Fruit fly (Drosophila melanogaster) whole organism, embryonic: ENCODE data around the gene CG11891.
A peak's percentile ranks its signal among the peaks of the same experiment; 100 is the strongest.

Source experiments
- CG12071 ChIP-seq: fragments of 200-800 bp; sonication (Bioruptor generic); optimal IDR thresholded peaks from 3 replicates; lab custom pipeline; 2018; ENCODE audit warnings: missing biosample characterization, mild to moderate bottlenecking, missing genetic modification characterization
- CG13296 ChIP-seq: fragments of 200-800 bp; sonication (Bioruptor generic); optimal IDR thresholded peaks from 3 replicates; lab custom pipeline; 2018; ENCODE audit warnings: missing biosample characterization, mild to moderate bottlenecking, missing genetic modification characterization
- CG13894 ChIP-seq: fragments of 200-800 bp; sonication (Bioruptor generic); optimal IDR thresholded peaks from 3 replicates; lab custom pipeline; 2018; ENCODE audit warnings: missing biosample characterization, mild to moderate bottlenecking, missing genetic modification characterization, moderate library complexity
- CG14710 ChIP-seq: fragments of 200-800 bp; sonication (Bioruptor generic); optimal IDR thresholded peaks from 3 replicates; lab custom pipeline; 2019; ENCODE audit warnings: missing biosample characterization, mild to moderate bottlenecking, missing genetic modification characterization, moderate library complexity
- CG2678 ChIP-seq: fragments of 200-800 bp; sonication (Bioruptor generic); optimal IDR thresholded peaks from 3 replicates; lab custom pipeline; 2019; ENCODE audit warnings: missing biosample characterization, mild to moderate bottlenecking, missing genetic modification characterization, moderate library complexity
- CG2889 ChIP-seq: fragments of 200-800 bp; sonication (Bioruptor generic); IDR thresholded peaks from 3 replicates; pipeline ENCODE4 v1.3.6; 2022; ENCODE audit warnings: missing biosample characterization, missing genetic modification characterization
- CG3281 ChIP-seq: fragments of 200-800 bp; sonication (Bioruptor generic); optimal IDR thresholded peaks from 3 replicates; lab custom pipeline; 2017; ENCODE audit warnings: missing biosample characterization, mild to moderate bottlenecking, missing genetic modification characterization
- CG34376 ChIP-seq: fragments of 200-800 bp; sonication (Bioruptor generic); optimal IDR thresholded peaks from 2 replicates; lab custom pipeline; 2018; ENCODE audit warnings: missing biosample characterization, mild to moderate bottlenecking, missing genetic modification characterization
- CG3726 ChIP-seq: fragments of 200-800 bp; sonication (Bioruptor generic); IDR thresholded peaks from 3 replicates; pipeline ENCODE4, ENCODE4 v1.3.6; 2022; ENCODE audit warnings: missing biosample characterization, missing genetic modification characterization
- CG42726 ChIP-seq: fragments of 200-800 bp; sonication (Bioruptor generic); IDR thresholded peaks from 2 replicates; pipeline ENCODE4 v1.3.6; 2022; ENCODE audit warnings: missing biosample characterization, missing genetic modification characterization; ENCODE audit not compliant: partially characterized antibody
- CG4820 ChIP-seq: fragments of 200-800 bp; sonication (Bioruptor generic); optimal IDR thresholded peaks from 3 replicates; lab custom pipeline; 2016; ENCODE audit warnings: missing biosample characterization, missing genetic modification characterization
- CG9215 ChIP-seq: fragments of 200-800 bp; sonication (Bioruptor generic); IDR thresholded peaks from 2 replicates; pipeline ENCODE4 v1.3.6; 2022; ENCODE audit warnings: missing biosample characterization, missing genetic modification characterization
- D19B ChIP-seq: fragments of 200-800 bp; sonication (Bioruptor generic); optimal IDR thresholded peaks from 2 replicates; lab custom pipeline; 2017; ENCODE audit warnings: missing biosample characterization, mild to moderate bottlenecking, missing genetic modification characterization
- Eip74EF ChIP-seq, 2 experiments: fragments of 200-800 bp in 1 of 2; fragments of >200 bp in 1 of 2; sonication (Bioruptor generic) in 1 of 2; optimal IDR thresholded peaks; 2 replicates each; lab custom pipeline; 2017 to 2019; ENCODE audit warnings: missing biosample characterization in 2 of 2, missing genetic modification characterization in 2 of 2, mild to moderate bottlenecking in 1 of 2, moderate library complexity in 1 of 2
- GATAe ChIP-seq: fragments of 200-800 bp; sonication (Bioruptor generic); conservative IDR thresholded peaks from 2 replicates; pipeline ENCODE4 v1.3.6; 2022; ENCODE audit warnings: missing biosample characterization, missing genetic modification characterization
- Gug ChIP-seq: fragments of 200-800 bp; sonication (Bioruptor generic); IDR thresholded peaks from 4 replicates; pipeline ENCODE4 v1.3.6; 2022; ENCODE audit warnings: missing biosample characterization, missing genetic modification characterization
- Lim3 ChIP-seq: fragments of 200-800 bp; sonication (Bioruptor generic); IDR thresholded peaks from 2 replicates; pipeline ENCODE4 v1.3.6; 2022; ENCODE audit warnings: missing biosample characterization, missing genetic modification characterization
- Med ChIP-seq: fragments of 200-800 bp; sonication (Bioruptor generic); peaks from one replicate; lab custom pipeline; 2016; ENCODE audit warnings: missing biosample characterization, missing genetic modification characterization, mild to moderate bottlenecking, inconsistent platforms, moderate library complexity
- Myb ChIP-seq: fragments of 200-800 bp; sonication (Bioruptor generic); optimal IDR thresholded peaks from 2 replicates; lab custom pipeline; 2016; ENCODE audit warnings: missing biosample characterization, missing genetic modification characterization
- Oli ChIP-seq: fragments of 200-800 bp; sonication (Bioruptor generic); optimal IDR thresholded peaks from 2 replicates; lab custom pipeline; 2018; ENCODE audit warnings: missing biosample characterization, mild to moderate bottlenecking, missing genetic modification characterization, moderate library complexity
- Pdp1 ChIP-seq, 2 experiments: fragments of 200-800 bp; sonication (Bioruptor generic); optimal IDR thresholded peaks; 3 replicates each; lab custom pipeline; 2016; ENCODE audit warnings: missing biosample characterization in 2 of 2, missing genetic modification characterization in 2 of 2, mild to moderate bottlenecking in 1 of 2, moderate library complexity in 1 of 2
- Rfx ChIP-seq: fragments of 200-800 bp; sonication (Bioruptor generic); IDR thresholded peaks from 2 replicates; pipeline ENCODE4 v1.3.6; 2022; ENCODE audit warnings: missing biosample characterization, missing genetic modification characterization
- Side ChIP-seq: fragments of 200-800 bp; sonication (Bioruptor generic); optimal IDR thresholded peaks from 2 replicates; lab custom pipeline; 2016; ENCODE audit warnings: missing biosample characterization, missing genetic modification characterization
- Trl ChIP-seq, 3 experiments: fragments of >200 bp in 2 of 3; fragments of 200-800 bp in 1 of 3; sonication (Bioruptor generic) in 1 of 3; optimal IDR thresholded peaks; 2 replicates in 1 of 3; 3 replicates in 2 of 3; lab custom pipeline; 2016 to 2017; ENCODE audit warnings: missing biosample characterization in 1 of 3, missing genetic modification characterization in 1 of 3
- ab ChIP-seq: fragments of 200-800 bp; sonication (Bioruptor generic); optimal IDR thresholded peaks from 2 replicates; lab custom pipeline; 2016; ENCODE audit warnings: missing biosample characterization, missing genetic modification characterization
- ash1 ChIP-seq: fragments of 200-800 bp; sonication (Bioruptor generic); optimal IDR thresholded peaks from 2 replicates; lab custom pipeline; 2018; ENCODE audit warnings: missing biosample characterization, mild to moderate bottlenecking, missing genetic modification characterization
- exex ChIP-seq: fragments of 200-800 bp; sonication (Bioruptor generic); optimal IDR thresholded peaks from 4 replicates; lab custom pipeline; 2018; ENCODE audit warnings: missing biosample characterization, mild to moderate bottlenecking, missing genetic modification characterization, moderate library complexity
- grn ChIP-seq: fragments of 200-800 bp; sonication (Bioruptor generic); optimal IDR thresholded peaks from 3 replicates; lab custom pipeline; 2017; ENCODE audit warnings: missing biosample characterization, missing genetic modification characterization
- lab ChIP-seq: fragments of 200-800 bp; sonication (Bioruptor generic); optimal IDR thresholded peaks from 3 replicates; lab custom pipeline; 2017; ENCODE audit warnings: missing biosample characterization, missing genetic modification characterization, mild to moderate bottlenecking, moderate library complexity, missing genetic modification reagents
- mirr ChIP-seq: fragments of 200-800 bp; sonication (Bioruptor generic); optimal IDR thresholded peaks from 3 replicates; lab custom pipeline; 2018; ENCODE audit warnings: missing biosample characterization, mild to moderate bottlenecking, missing genetic modification characterization
- p53 ChIP-seq: fragments of 200-800 bp; sonication (Bioruptor generic); optimal IDR thresholded peaks from 2 replicates; lab custom pipeline; 2016; ENCODE audit warnings: missing biosample characterization, missing genetic modification characterization
- prd ChIP-seq, 3 experiments: fragments of >200 bp in 2 of 3; fragments of 200-800 bp in 1 of 3; sonication (Bioruptor generic) in 1 of 3; optimal IDR thresholded peaks in 2 of 3; IDR thresholded peaks in 1 of 3; 2 replicates in 2 of 3; 3 replicates in 1 of 3; pipeline versions ENCODE4 v1.3.6 to Lab custom; 2017 to 2022; ENCODE audit warnings: missing biosample characterization in 1 of 3, missing genetic modification characterization in 1 of 3
- sd ChIP-seq: fragments of 200-800 bp; sonication (Bioruptor generic); optimal IDR thresholded peaks from 3 replicates; lab custom pipeline; 2018; ENCODE audit warnings: missing biosample characterization, mild to moderate bottlenecking, missing genetic modification characterization, moderate library complexity
- sens ChIP-seq: fragments of 200-800 bp; sonication (Bioruptor generic); peaks from one replicate; lab custom pipeline; 2016; ENCODE audit warnings: missing biosample characterization, missing genetic modification characterization
- sug ChIP-seq: fragments of 200-800 bp; optimal IDR thresholded peaks from 2 replicates; lab custom pipeline; 2019; ENCODE audit warnings: missing biosample characterization, mild to moderate bottlenecking, missing genetic modification characterization, moderate library complexity
- tx ChIP-seq: fragments of 200-800 bp; sonication (Bioruptor generic); optimal IDR thresholded peaks from 2 replicates; lab custom pipeline; 2016; ENCODE audit warnings: missing biosample characterization, missing genetic modification characterization

CG11891 gene

DNA sequence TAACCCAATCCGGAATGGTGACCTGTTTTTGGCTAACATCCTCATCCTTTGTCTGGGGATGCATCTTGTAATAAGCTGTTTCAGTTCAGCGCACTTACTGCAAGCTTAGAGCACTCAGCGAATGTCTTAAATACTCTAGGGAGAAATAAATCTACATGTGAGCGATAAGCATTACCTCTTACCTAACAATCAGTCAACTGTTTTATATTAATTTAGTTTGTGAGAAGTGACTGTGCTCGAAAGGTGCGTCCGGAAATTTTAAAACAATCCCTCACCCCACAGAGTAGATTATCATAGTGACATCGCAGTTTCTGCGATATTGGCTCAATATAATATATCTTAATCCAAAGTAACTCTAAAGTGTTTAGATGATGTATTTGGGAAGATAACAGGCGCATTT, 48.0 kb downstream of the CG11891 start, which contains the start of gene CG10553 (continued):
- TF ChIP-seq CG14710 (tag; lab: Kevin White, UChicago), result no peak
- TF ChIP-seq Myb, result no peak
- no peak for TF ChIP-seq Oli (tag; lab: Kevin White, UChicago)
- no peak for TF ChIP-seq Rfx (GFP tag; lab: Robert Waterston, UW)
- TF ChIP-seq ab (GFP tag; lab: Kevin White, UChicago), result no peak
- no peak for TF ChIP-seq CG4820
- TF ChIP-seq p53 (GFP tag; lab: Kevin White, UChicago), result no peak
- no peak for TF ChIP-seq tx (GFP tag; lab: Kevin White, UChicago)

DNA sequence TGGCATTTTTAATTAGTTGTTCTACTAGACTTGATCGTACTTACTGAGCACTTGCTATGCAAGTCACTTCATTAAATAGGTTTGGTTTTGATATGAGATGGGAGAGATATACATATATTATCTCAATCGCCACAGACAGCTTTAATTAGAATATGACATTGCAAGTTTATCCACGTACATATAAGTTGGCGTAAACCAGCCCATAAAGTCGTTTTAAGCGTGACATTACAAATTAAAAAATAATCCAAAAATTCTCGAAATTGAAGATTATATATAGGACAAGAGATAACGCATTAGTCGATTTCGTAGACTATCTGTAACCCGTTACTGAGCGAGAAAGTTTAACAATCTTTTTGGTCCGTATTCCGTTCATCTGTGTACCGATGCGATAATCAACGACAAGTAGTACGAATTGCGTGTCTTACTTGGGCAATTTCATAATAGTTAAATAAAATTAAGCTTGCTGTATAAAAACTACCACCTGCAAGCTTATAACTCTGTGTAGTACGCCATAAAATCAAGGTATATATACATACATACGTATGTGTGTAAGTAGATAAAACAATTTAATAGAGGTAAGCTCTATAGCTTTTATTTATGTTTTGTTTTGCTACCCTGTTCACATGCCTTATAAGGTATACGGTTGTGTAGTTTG, 50.2 kb downstream of the CG11891 start, which contains the start of gene CG10560:
Gene CG10560, minus strand, starts transcription at position 51 of the 655 bp plus-strand sequence.
- TF ChIP-seq CG13296 (GFP tag; lab: Kevin White, UChicago) (peak; percentile 46), Eip74EF (GFP tag; optimal IDR thresholded peaks at IDR 0.05; lab: Kevin White, UChicago) (peak in 1 of 2 experiments; percentile 7), Pdp1 (GFP tag; optimal IDR thresholded peaks at IDR 0.05; lab: Kevin White, UChicago) (peak in 1 of 2 experiments; percentile 54), CG3726 (GFP tag; lab: Robert Waterston, UW) (no peak), mirr (GFP tag; lab: Kevin White, UChicago) (peak; percentile 30), sug (tag; lab: Kevin White, UChicago) (peak; percentile 69), CG3281 (GFP tag; lab: Kevin White, UChicago) (peak; percentile 1), D19B (GFP tag; lab: Kevin White, UChicago) (peak; percentile 86), sens (GFP tag; lab: Kevin White, UChicago) (no peak), CG2678 (tag; lab: Kevin White, UChicago) (peak; percentile 43), CG34376 (GFP tag; lab: Kevin White, UChicago) (peak; percentile 3), CG12071 (GFP tag; lab: Kevin White, UChicago) (peak; percentile 20), CG13894 (tag; lab: Kevin White, UChicago) (peak; percentile 67), ash1 (no peak)

DNA sequence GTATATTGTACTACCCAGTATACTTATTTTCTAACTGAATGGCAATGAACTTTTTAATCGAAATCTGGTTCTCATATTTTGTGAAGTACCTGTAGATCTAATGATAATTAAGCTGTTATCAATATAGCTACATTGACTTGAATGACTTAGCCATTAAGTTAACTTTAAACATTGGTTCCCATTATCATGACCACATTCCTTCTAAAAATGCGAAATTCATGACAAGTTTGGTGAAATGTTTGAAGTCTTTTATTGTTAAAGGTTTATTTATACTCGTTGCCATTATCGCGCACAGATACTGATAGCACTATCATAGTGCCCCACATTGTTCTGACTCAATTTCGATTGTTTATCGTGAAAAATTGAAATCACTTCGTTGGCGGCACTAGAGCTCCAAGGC, 50.9 kb downstream of the CG11891 start:
- TF ChIP-seq CG2889 (GFP tag; lab: Robert Waterston, UW), result no peak
- peak; percentile 14 for TF ChIP-seq lab (GFP tag; lab: Kevin White, UChicago)
- TF ChIP-seq GATAe (GFP tag; lab: Robert Waterston, UW), result 0 out of 2 replicates have a peak, but pooled peaks have one; percentile 40
- TF ChIP-seq mirr (GFP tag; lab: Kevin White, UChicago), result peak; percentile 36
- peak; percentile 91 for TF ChIP-seq sd (tag; lab: Kevin White, UChicago)
- peak; percentile 86 for TF ChIP-seq sug (tag; lab: Kevin White, UChicago)
- TF ChIP-seq CG13296 (GFP tag; lab: Kevin White, UChicago), result no peak
- TF ChIP-seq CG9215, result no peak
- peak; percentile 33 for TF ChIP-seq Med (GFP tag; lab: Kevin White, UChicago)
- 0 out of 2 replicates have a peak, but pooled peaks have one; percentile 26 for TF ChIP-seq Lim3 (GFP tag; lab: Robert Waterston, UW)
- TF ChIP-seq Trl (optimal IDR thresholded peaks at IDR 0.05; lab: Kevin White, UChicago), result peak in 1 of 2 experiments; percentile 1
- TF ChIP-seq Trl (GFP tag; optimal IDR thresholded peaks at IDR 0.05; lab: Kevin White, UChicago), result no peak
- peak; percentile 69 for TF ChIP-seq grn (GFP tag; lab: Kevin White, UChicago)
- TF ChIP-seq exex (tag; lab: Kevin White, UChicago), result peak; percentile 84

DNA sequence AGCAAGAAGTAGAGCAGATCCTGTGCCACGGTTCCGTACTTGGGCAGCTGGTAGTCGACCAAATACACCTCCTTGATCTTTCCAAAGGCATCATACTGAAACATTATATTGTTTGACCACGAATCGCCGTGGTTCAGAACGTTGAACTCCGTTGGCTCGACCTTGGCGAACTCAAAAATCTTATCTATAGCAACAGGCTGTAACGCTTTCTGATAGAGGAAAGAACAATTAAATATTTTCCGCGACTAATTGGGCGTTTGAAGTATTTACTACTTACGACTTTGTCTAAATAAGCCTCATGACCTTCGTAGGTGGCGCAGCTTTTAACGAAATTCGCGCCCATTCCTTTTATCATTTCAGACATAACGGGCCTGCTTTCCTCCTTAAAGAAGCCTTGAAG, 51.7 kb downstream of the CG11891 start:
- peak; percentile 65 for TF ChIP-seq exex (tag; lab: Kevin White, UChicago)
- no peak for TF ChIP-seq lab (GFP tag; lab: Kevin White, UChicago)
- TF ChIP-seq CG42726 (GFP tag; lab: Robert Waterston, UW), result no peak
- no peak for TF ChIP-seq prd (optimal IDR thresholded peaks at IDR 0.05; lab: Kevin White, UChicago)
- TF ChIP-seq prd (GFP tag; IDR thresholded peaks at IDR 0.05; lab: Robert Waterston, UW), result no peak
- no peak for TF ChIP-seq D19B (GFP tag; lab: Kevin White, UChicago)
- TF ChIP-seq Gug (GFP tag; lab: Robert Waterston, UW), result no peak
- TF ChIP-seq Side (GFP tag; lab: Kevin White, UChicago), result no peak
